Worm (Caenorhabditis elegans): ENCODE measurements around the gene clec-142.

DNA sequence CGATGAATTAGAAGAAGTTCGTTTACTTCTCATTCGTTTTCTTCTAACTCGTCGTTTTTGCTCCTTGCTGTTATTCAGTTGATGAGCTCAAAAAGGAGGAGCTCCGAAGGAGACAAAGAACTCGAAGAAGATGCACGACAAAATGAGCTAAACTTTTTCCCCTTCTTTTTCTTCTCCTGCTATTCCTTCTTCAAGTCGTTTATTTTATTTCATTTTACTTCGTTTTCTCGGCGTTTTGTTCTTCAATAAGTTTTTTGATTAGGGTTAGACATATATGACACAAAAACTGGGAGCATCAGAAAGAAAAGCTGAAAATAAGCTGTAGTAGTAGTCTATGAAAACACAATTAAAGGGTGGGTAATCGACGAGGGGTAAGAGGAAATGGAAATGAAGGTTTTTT lies 33.5 kb downstream of the clec-142 start:
- no peak for TF ChIP-seq elt-2 (tag; optimal IDR thresholded peaks at IDR 0.05)
- no peak for TF ChIP-seq hlh-17 (GFP tag; optimal IDR thresholded peaks at IDR 0.05; ENCODE audit: borderline replicate concordance)
- no peak for TF ChIP-seq ama-1 (optimal IDR thresholded peaks at IDR 0.05)
- TF ChIP-seq rnt-1 (tag; optimal IDR thresholded peaks at IDR 0.05): no peak
- TF ChIP-seq sox-4 (tag; optimal IDR thresholded peaks at IDR 0.05): no peak
- TF ChIP-seq nhr-12 (tag; optimal IDR thresholded peaks at IDR 0.05): no peak
- no peak for TF ChIP-seq aly-2 (tag; optimal IDR thresholded peaks at IDR 0.05)
- TF ChIP-seq elt-3 (tag; optimal IDR thresholded peaks at IDR 0.05): no peak
- TF ChIP-seq unc-86 (tag; optimal IDR thresholded peaks at IDR 0.05): no peak
- TF ChIP-seq fkh-8 (tag; optimal IDR thresholded peaks at IDR 0.05): no peak
- no peak for TF ChIP-seq unc-62 (GFP tag; optimal IDR thresholded peaks at IDR 0.05)
- TF ChIP-seq egl-27 (tag; optimal IDR thresholded peaks at IDR 0.05): no peak
